Worm (Caenorhabditis elegans) whole organism, mixed stage, embryonic: ENCODE measurements around the gene F27E5.3.

Source experiments
- ceh-43 ChIP-seq: fragments of 200-800 bp; sonication (Bioruptor generic); optimal IDR thresholded peaks from 2 replicates; lab custom pipeline; 2018; ENCODE audit warnings: mild to moderate bottlenecking, missing genetic modification characterization, moderate library complexity, missing compliant biosample characterization
- ces-1 ChIP-seq: fragments of 150-350 bp; optimal IDR thresholded peaks from 2 replicates; lab custom pipeline; 2014; ENCODE audit warnings: missing biosample characterization, missing genetic modification reagents, missing genetic modification characterization
- cnd-1 ChIP-seq: fragments of 200-800 bp; sonication (Bioruptor generic); optimal IDR thresholded peaks from 2 replicates; lab custom pipeline; 2018; ENCODE audit warnings: mild to moderate bottlenecking, missing genetic modification characterization, missing compliant biosample characterization
- lin-13 ChIP-seq: fragments of 150-350 bp; optimal IDR thresholded peaks from 2 replicates; lab custom pipeline; 2014; ENCODE audit warnings: missing biosample characterization, missing genetic modification characterization
- nhr-76 ChIP-seq: sonication (generic microtip); optimal IDR thresholded peaks from 2 replicates; lab custom pipeline; 2017; ENCODE audit warnings: missing biosample characterization, missing genetic modification characterization
- sptf-1 ChIP-seq: sonication (generic microtip); optimal IDR thresholded peaks from 2 replicates; lab custom pipeline; 2017; ENCODE audit warnings: mild to moderate bottlenecking, missing genetic modification characterization, moderate library complexity, missing compliant biosample characterization

ce11 chrII:10127389-10127788 lies 16.6 kb downstream of the F27E5.3 start, which contains the start of gene F27E5.8:
- TF ChIP-seq ceh-43 (GFP tag; lab: Kevin White, UChicago) (no peak), nhr-76 (tag; lab: Kevin White, UChicago) (no peak), ces-1 (GFP tag; lab: Kevin White, UChicago) (no peak), cnd-1 (no peak), sptf-1 (no peak), lin-13 (tag; lab: Kevin White, UChicago) (no peak)
